Worm (Caenorhabditis elegans) whole organism, late embryonic: ENCODE measurements around the gene srh-149.
"Not testable (repeated sequence)": the region's sequence is repeated elsewhere in the genome, so short reads cannot be mapped to it uniquely, and the experiment has no call there.

Experiments
- C08G9.2 ChIP-seq: sonication (generic microtip); optimal IDR thresholded peaks from 2 replicates; lab custom pipeline; 2016; ENCODE audit warnings: mild to moderate bottlenecking, missing genetic modification characterization, moderate library complexity, missing compliant biosample characterization
- C38D4.7 ChIP-seq: fragments of 200-800 bp; sonication (Bioruptor generic); optimal IDR thresholded peaks from 2 replicates; lab custom pipeline; 2018; ENCODE audit warnings: mild to moderate bottlenecking, missing genetic modification characterization, moderate library complexity, missing compliant biosample characterization
- K09A11.1 ChIP-seq: sonication (generic microtip); optimal IDR thresholded peaks from 2 replicates; lab custom pipeline; 2017; ENCODE audit warnings: antibody characterized with exemption, mild to moderate bottlenecking, missing genetic modification characterization, missing compliant biosample characterization; ENCODE audit not compliant: insufficient read depth
- Y22D7AL.16 ChIP-seq: sonication (generic microtip); optimal IDR thresholded peaks from 2 replicates; lab custom pipeline; 2016; ENCODE audit warnings: missing genetic modification characterization, missing compliant biosample characterization
- ama-1 ChIP-seq: fragments of 150-350 bp; optimal IDR thresholded peaks from 2 replicates; lab custom pipeline; 2014
- ceh-14 ChIP-seq: sonication (generic microtip); optimal IDR thresholded peaks from 2 replicates; lab custom pipeline; 2016; ENCODE audit warnings: missing genotype, missing genetic modification characterization, missing compliant biosample characterization
- ceh-18 ChIP-seq: sonication (generic microtip); optimal IDR thresholded peaks from 2 replicates; lab custom pipeline; 2016; ENCODE audit warnings: missing genetic modification characterization, missing compliant biosample characterization
- ceh-22 ChIP-seq: sonication (generic microtip); optimal IDR thresholded peaks from 2 replicates; lab custom pipeline; 2017; ENCODE audit warnings: missing biosample characterization, missing genetic modification characterization
- ceh-31 ChIP-seq: sonication (generic microtip); optimal IDR thresholded peaks from 2 replicates; lab custom pipeline; 2016; ENCODE audit warnings: missing genetic modification characterization, missing compliant biosample characterization
- ceh-48 ChIP-seq: sonication (generic microtip); optimal IDR thresholded peaks from 2 replicates; lab custom pipeline; 2016; ENCODE audit warnings: missing genetic modification characterization, inconsistent platforms, missing compliant biosample characterization
- ceh-6 ChIP-seq: fragments of 200-800 bp; sonication (Bioruptor generic); optimal IDR thresholded peaks from 2 replicates; lab custom pipeline; 2018; ENCODE audit warnings: mild to moderate bottlenecking, missing genetic modification characterization, missing compliant biosample characterization
- ceh-9 ChIP-seq: sonication (generic microtip); optimal IDR thresholded peaks from 2 replicates; lab custom pipeline; 2016; ENCODE audit warnings: mild to moderate bottlenecking, missing genetic modification characterization, inconsistent platforms, missing compliant biosample characterization
- dve-1 ChIP-seq: sonication (generic microtip); optimal IDR thresholded peaks from 2 replicates; lab custom pipeline; 2017; ENCODE audit warnings: antibody characterized with exemption, mild to moderate bottlenecking, missing genetic modification characterization, missing compliant biosample characterization
- elt-4 ChIP-seq: sonication (generic microtip); optimal IDR thresholded peaks from 2 replicates; lab custom pipeline; 2016; ENCODE audit warnings: missing genetic modification characterization, missing compliant biosample characterization
- ets-4 ChIP-seq: sonication (generic microtip); optimal IDR thresholded peaks from 2 replicates; lab custom pipeline; 2016; ENCODE audit warnings: missing genetic modification characterization, missing compliant biosample characterization
- fkh-10 ChIP-seq: fragments of 150-350 bp; optimal IDR thresholded peaks from 2 replicates; lab custom pipeline; 2014; ENCODE audit warnings: missing biosample characterization, missing genetic modification reagents, missing genetic modification characterization
- fkh-6 ChIP-seq: sonication (generic microtip); optimal IDR thresholded peaks from 2 replicates; lab custom pipeline; 2016; ENCODE audit warnings: missing genetic modification characterization, missing compliant biosample characterization
- gmeb-2 ChIP-seq: sonication (generic microtip); optimal IDR thresholded peaks from 2 replicates; lab custom pipeline; 2016; ENCODE audit warnings: missing genetic modification characterization, inconsistent platforms, missing compliant biosample characterization
- hlh-15 ChIP-seq: sonication (generic microtip); optimal IDR thresholded peaks from 2 replicates; lab custom pipeline; 2016; ENCODE audit warnings: missing genetic modification characterization, missing compliant biosample characterization
- hlh-8 ChIP-seq: sonication (generic microtip); optimal IDR thresholded peaks from 2 replicates; lab custom pipeline; 2016; ENCODE audit warnings: missing genotype, missing genetic modification characterization, missing compliant biosample characterization
- lin-11 ChIP-seq: fragments of 200-800 bp; sonication (Bioruptor generic); optimal IDR thresholded peaks from 2 replicates; lab custom pipeline; 2018; ENCODE audit warnings: mild to moderate bottlenecking, missing genetic modification characterization, missing compliant biosample characterization
- nfya-1 ChIP-seq: sonication (generic microtip); optimal IDR thresholded peaks from 2 replicates; lab custom pipeline; 2017; ENCODE audit warnings: missing genetic modification characterization, mild to moderate bottlenecking, missing compliant biosample characterization, antibody characterized with exemption, moderate library complexity
- nhr-11 ChIP-seq: fragments of 150-350 bp; optimal IDR thresholded peaks from 2 replicates; lab custom pipeline; 2014; ENCODE audit warnings: missing biosample characterization, missing genetic modification characterization
- nhr-232 ChIP-seq: sonication (generic microtip); optimal IDR thresholded peaks from 2 replicates; lab custom pipeline; 2016; ENCODE audit warnings: missing genetic modification characterization, missing compliant biosample characterization
- npax-4 ChIP-seq: sonication (generic microtip); optimal IDR thresholded peaks from 2 replicates; lab custom pipeline; 2016; ENCODE audit warnings: missing genetic modification characterization, missing compliant biosample characterization
- pat-9 ChIP-seq: fragments of 200-800 bp; sonication (Bioruptor generic); optimal IDR thresholded peaks from 2 replicates; lab custom pipeline; 2018; ENCODE audit warnings: mild to moderate bottlenecking, missing genetic modification characterization, moderate library complexity, missing compliant biosample characterization
- pax-1 ChIP-seq: fragments of 150-350 bp; optimal IDR thresholded peaks from 2 replicates; lab custom pipeline; 2014; ENCODE audit warnings: missing biosample characterization, missing genetic modification characterization
- pqm-1 ChIP-seq: sonication (generic microtip); optimal IDR thresholded peaks from 2 replicates; lab custom pipeline; 2016; ENCODE audit warnings: missing genetic modification characterization, missing compliant biosample characterization
- pros-1 ChIP-seq: fragments of 150-350 bp; optimal IDR thresholded peaks from 2 replicates; lab custom pipeline; 2014; ENCODE audit warnings: missing biosample characterization, missing genetic modification reagents, missing genetic modification characterization
- ref-2 ChIP-seq: sonication (generic microtip); optimal IDR thresholded peaks from 2 replicates; lab custom pipeline; 2016; ENCODE audit warnings: missing genetic modification characterization, missing compliant biosample characterization
- sdc-2 ChIP-seq: sonication (generic microtip); optimal IDR thresholded peaks from 2 replicates; lab custom pipeline; 2016; ENCODE audit warnings: missing genotype, missing genetic modification characterization, missing compliant biosample characterization
- sox-2 ChIP-seq: fragments of 200-800 bp; sonication (Bioruptor generic); IDR thresholded peaks from 2 replicates; pipeline ENCODE4 v1.3.6; 2022; ENCODE audit warnings: missing genetic modification reagents, missing genetic modification characterization, missing compliant biosample characterization
- unc-3 ChIP-seq, 2 experiments: fragments of 200-800 bp in 1 of 2; sonication (Bioruptor generic) in 1 of 2; sonication (generic microtip) in 1 of 2; conservative IDR thresholded peaks in 1 of 2; optimal IDR thresholded peaks in 1 of 2; 2 replicates each; pipeline versions ENCODE4 v1.3.6 to Lab custom; 2016 to 2022; ENCODE audit warnings: missing compliant biosample characterization in 2 of 2, missing genetic modification characterization in 2 of 2, missing genetic modification reagents in 1 of 2
- unc-55 ChIP-seq: sonication (generic microtip); optimal IDR thresholded peaks from 2 replicates; lab custom pipeline; 2017; ENCODE audit warnings: missing biosample characterization, missing genetic modification reagents, missing genetic modification characterization
- zip-5 ChIP-seq: sonication (generic microtip); optimal IDR thresholded peaks from 2 replicates; lab custom pipeline; 2016; ENCODE audit warnings: missing genetic modification characterization, missing compliant biosample characterization
- ztf-16 ChIP-seq: sonication (generic microtip); optimal IDR thresholded peaks from 2 replicates; lab custom pipeline; 2017; ENCODE audit warnings: missing genetic modification characterization, missing compliant biosample characterization

srh-149 gene

ce11 chrV:15819983-15820382 lies 21.0 kb downstream of the srh-149 start, which contains the start of gene srbc-48:
Gene srbc-48 (plus strand): TSS chrV:15820283.
- no peak for TF ChIP-seq ceh-6 (GFP tag; lab: Kevin White, UChicago)
- no peak for TF ChIP-seq ets-4 (tag; lab: Kevin White, UChicago)
- no peak for TF ChIP-seq C38D4.7 (GFP tag; lab: Kevin White, UChicago)
- TF ChIP-seq pax-1 (tag; lab: Kevin White, UChicago): no peak
- no peak for TF ChIP-seq fkh-10 (GFP tag; lab: Kevin White, UChicago)
- TF ChIP-seq ama-1: no peak
- no peak for TF ChIP-seq elt-4 (tag; lab: Kevin White, UChicago)
- TF ChIP-seq ceh-31: no peak
- no peak for TF ChIP-seq ceh-9 (tag; lab: Kevin White, UChicago)
- no peak for TF ChIP-seq fkh-6 (tag; lab: Kevin White, UChicago)
- TF ChIP-seq nhr-232 (tag; lab: Kevin White, UChicago): no peak
- no peak for TF ChIP-seq gmeb-2
- TF ChIP-seq Y22D7AL.16 (tag; lab: Kevin White, UChicago): no peak
- TF ChIP-seq K09A11.1 (tag; lab: Kevin White, UChicago): no peak
- TF ChIP-seq nhr-11 (tag; lab: Kevin White, UChicago): no peak
- no peak for TF ChIP-seq ref-2 (tag; lab: Kevin White, UChicago)
- TF ChIP-seq dve-1 (tag; lab: Kevin White, UChicago): no peak

DNA sequence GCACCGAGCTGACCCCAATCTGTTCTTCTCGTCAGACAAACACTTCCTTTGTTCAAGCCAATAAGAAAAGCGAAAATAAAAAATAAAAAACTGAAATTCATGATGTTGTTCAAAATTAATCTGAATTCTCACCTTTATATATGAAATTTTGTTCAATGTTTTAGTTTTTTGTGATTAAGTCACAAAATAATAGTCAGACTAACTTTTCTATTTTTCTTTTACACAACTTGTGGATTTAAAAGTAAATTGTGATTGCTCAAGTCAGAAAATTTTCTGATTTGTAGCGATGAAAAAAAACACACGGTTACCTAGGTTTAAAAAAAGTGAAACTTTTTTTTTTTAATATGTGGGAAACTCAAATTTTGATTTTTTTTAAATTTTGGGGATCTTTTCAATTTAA lies 23.2 kb downstream of the srh-149 start, which contains the start of gene abf-3:
Gene abf-3, minus strand, starts transcription at position 101 of the 400 bp plus-strand sequence.
- no peak for TF ChIP-seq elt-4 (tag; lab: Kevin White, UChicago)
- TF ChIP-seq hlh-15 (tag; lab: Kevin White, UChicago): no peak
- TF ChIP-seq unc-3 (GFP tag; conservative IDR thresholded peaks at IDR 0.05; lab: Robert Waterston, UW): no peak
- TF ChIP-seq unc-3 (tag; optimal IDR thresholded peaks at IDR 0.05; lab: Kevin White, UChicago): no peak
- TF ChIP-seq, all 69 proteins: peak for 0

DNA sequence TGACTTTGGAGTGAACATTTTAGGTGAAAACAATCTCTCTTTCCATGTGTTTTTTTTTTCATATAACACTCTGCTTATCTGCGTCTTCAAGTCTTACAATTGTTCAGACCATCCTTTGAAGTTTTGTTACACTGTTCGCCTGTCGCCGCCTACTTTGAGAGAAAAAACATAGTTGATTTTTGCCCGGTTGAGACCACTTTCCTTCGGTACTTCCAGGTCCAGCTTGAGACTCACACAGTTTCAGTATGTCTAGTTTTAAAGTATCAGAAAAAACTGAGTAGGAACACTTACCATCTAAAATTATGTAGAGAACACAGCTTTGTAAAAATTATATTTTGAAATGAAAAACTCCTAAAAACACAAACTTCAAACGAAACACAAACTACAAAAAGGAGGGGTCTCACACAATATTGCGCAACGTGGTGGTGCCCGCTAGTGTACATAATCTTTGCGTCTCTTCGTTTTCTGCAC lies 25.0 kb downstream of the srh-149 start, which contains the start of the genes fbxa-69 and F54B8.4:
Gene fbxa-69, minus strand, starts transcription at position 10 of the 471 bp plus-strand sequence.
Gene F54B8.4, plus strand, starts transcription at position 421 of the 471 bp plus-strand sequence.
- TF ChIP-seq ref-2 (tag; lab: Kevin White, UChicago): no peak
- no peak for TF ChIP-seq dve-1 (tag; lab: Kevin White, UChicago)
- TF ChIP-seq ztf-16 (tag; lab: Kevin White, UChicago): no peak
- no peak for TF ChIP-seq pat-9 (tag; lab: Kevin White, UChicago)
- no peak for TF ChIP-seq ceh-22 (tag; lab: Kevin White, UChicago)
- TF ChIP-seq unc-3 (GFP tag; conservative IDR thresholded peaks at IDR 0.05; lab: Robert Waterston, UW): no peak
- TF ChIP-seq unc-3 (tag; optimal IDR thresholded peaks at IDR 0.05; lab: Kevin White, UChicago): no peak
- TF ChIP-seq sdc-2 (tag; lab: Kevin White, UChicago): no peak
- no peak for TF ChIP-seq C08G9.2 (tag; lab: Kevin White, UChicago)
- TF ChIP-seq elt-4 (tag; lab: Kevin White, UChicago): no peak
- TF ChIP-seq nfya-1 (tag; lab: Kevin White, UChicago): no peak
- TF ChIP-seq ceh-14 (tag; lab: Kevin White, UChicago): no peak
- TF ChIP-seq lin-11 (tag; lab: Kevin White, UChicago): no peak

DNA sequence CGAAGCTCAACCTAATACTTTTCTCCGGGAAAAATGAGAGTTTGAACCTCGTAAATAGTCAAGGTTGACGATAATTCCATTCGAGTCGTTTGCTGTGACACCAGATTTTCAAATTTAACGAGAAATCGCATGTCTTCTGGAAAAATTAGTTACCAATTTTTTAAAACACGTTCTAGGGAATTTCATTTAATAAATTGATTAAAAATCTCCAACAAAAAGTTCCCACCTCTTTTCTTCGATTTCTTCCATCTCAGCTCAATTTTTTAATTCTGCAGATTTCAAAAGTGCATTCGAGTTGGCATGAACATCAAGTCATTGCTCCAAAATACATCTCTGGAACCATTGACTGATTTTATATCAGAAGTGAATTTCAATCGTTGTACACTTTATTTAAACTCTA lies 29.0 kb downstream of the srh-149 start, which contains the start of gene nhr-282:
Gene nhr-282, plus strand, starts transcription at position 301 of the 400 bp plus-strand sequence.
- not testable (repeated sequence) for TF ChIP-seq fkh-6 (tag; lab: Kevin White, UChicago); npax-4; dve-1 (tag; lab: Kevin White, UChicago)

DNA sequence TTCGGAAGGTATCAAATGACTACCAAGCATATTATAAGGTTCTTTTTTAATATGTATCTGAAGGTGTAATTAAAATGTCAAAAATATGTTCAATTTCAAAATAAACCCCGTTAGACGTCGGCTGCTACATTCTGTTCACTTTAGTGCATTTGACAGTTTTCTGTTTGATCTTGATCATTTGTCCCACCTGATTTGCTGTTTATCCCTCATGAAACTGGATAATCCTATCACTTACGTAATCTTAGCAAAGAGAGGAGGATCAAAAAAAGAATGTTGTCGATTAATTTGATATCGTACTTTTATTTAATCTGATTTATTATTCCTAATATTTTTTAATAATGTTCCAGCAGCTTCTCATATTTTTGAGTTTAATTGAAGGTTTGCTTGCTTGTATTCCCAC lies 30.5 kb downstream of the srh-149 start, which contains the start of gene F54B8.1:
Gene F54B8.1, plus strand, starts transcription at position 301 of the 400 bp plus-strand sequence.
- TF ChIP-seq unc-55: no peak

DNA sequence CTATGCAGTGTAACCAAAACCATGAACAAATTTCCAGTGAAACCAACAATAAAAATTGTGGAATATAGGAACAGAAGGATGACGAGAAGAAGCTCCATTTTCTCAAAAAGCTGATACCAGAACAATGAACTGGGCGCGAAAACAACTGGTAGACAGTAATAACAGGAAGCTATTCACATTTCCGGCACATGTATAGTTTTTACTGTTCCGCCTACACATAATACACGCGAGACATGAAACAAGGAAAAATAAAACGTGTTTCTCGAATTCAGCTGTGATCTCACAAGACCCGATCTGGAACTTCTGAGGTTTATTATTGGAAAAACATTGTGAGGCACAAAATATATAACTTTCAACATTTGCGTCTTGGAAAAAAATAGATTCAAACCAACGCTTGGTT lies 31.5 kb downstream of the srh-149 start, which contains the start of gene srsx-36:
Gene srsx-36, minus strand, starts transcription at position 101 of the 400 bp plus-strand sequence.
- TF ChIP-seq ets-4 (tag; lab: Kevin White, UChicago) (no peak), hlh-8 (no peak), pros-1 (tag; lab: Kevin White, UChicago) (no peak), K09A11.1 (tag; lab: Kevin White, UChicago) (no peak), ceh-31 (no peak), nhr-11 (tag; lab: Kevin White, UChicago) (no peak), zip-5 (no peak), sox-2 (GFP tag; lab: Robert Waterston, UW) (no peak), C38D4.7 (GFP tag; lab: Kevin White, UChicago) (no peak), pqm-1 (tag; lab: Kevin White, UChicago) (no peak), ceh-48 (no peak), ceh-18 (tag; lab: Kevin White, UChicago) (no peak), fkh-6 (tag; lab: Kevin White, UChicago) (no peak)
